Worm (Caenorhabditis elegans): ENCODE data around the gene F42A9.9.

F42A9.9 gene

ce11 chrIV:8614680-8615079, 24.0 kb downstream of the F42A9.9 start, which contains the start of gene cyp-33E3:
Gene cyp-33E3 (plus strand): TSS chrIV:8614995.
- no peak for TF ChIP-seq nhr-12 (tag; optimal IDR thresholded peaks at IDR 0.05)
- no peak for TF ChIP-seq M03D4.4 (tag; optimal IDR thresholded peaks at IDR 0.05)
- no peak for TF ChIP-seq sptf-1 (tag; optimal IDR thresholded peaks at IDR 0.05)
- no peak for TF ChIP-seq ztf-11 (tag; optimal IDR thresholded peaks at IDR 0.05)
- no peak for TF ChIP-seq nhr-28 (tag; optimal IDR thresholded peaks at IDR 0.05)
- no peak for TF ChIP-seq snpc-4 (tag; optimal IDR thresholded peaks at IDR 0.05)
- TF ChIP-seq mls-2 (tag; optimal IDR thresholded peaks at IDR 0.05), result no peak
- TF ChIP-seq ceh-83 (GFP tag; optimal IDR thresholded peaks at IDR 0.05), result no peak
- no peak for TF ChIP-seq ceh-43 (GFP tag; optimal IDR thresholded peaks at IDR 0.05)
- TF ChIP-seq hlh-1 (tag; optimal IDR thresholded peaks at IDR 0.05), result no peak
- TF ChIP-seq lsy-2 (tag; optimal IDR thresholded peaks at IDR 0.05), result no peak
- no peak for TF ChIP-seq elt-3 (tag; optimal IDR thresholded peaks at IDR 0.05)
- TF ChIP-seq flh-1 (GFP tag; optimal IDR thresholded peaks at IDR 0.05), result no peak
- no peak for TF ChIP-seq unc-62 (GFP tag; optimal IDR thresholded peaks at IDR 0.05)
- no peak for TF ChIP-seq mep-1 (tag; optimal IDR thresholded peaks at IDR 0.05)
- no peak for TF ChIP-seq drap-1 (GFP tag; optimal IDR thresholded peaks at IDR 0.05)
- no peak for TF ChIP-seq lin-13 (tag; optimal IDR thresholded peaks at IDR 0.05)
- no peak for TF ChIP-seq cnd-1 (tag; optimal IDR thresholded peaks at IDR 0.05)

ce11 chrIV:8611886-8612542, 26.6 kb downstream of the F42A9.9 start, which contains the start of the genes F42A9.17 and cyp-33E2:
Gene F42A9.17 (minus strand): TSS chrIV:8611936.
Gene cyp-33E2 (plus strand): TSS chrIV:8612334.
- no peak for TF ChIP-seq nhr-12 (tag; optimal IDR thresholded peaks at IDR 0.05)
- TF ChIP-seq pha-4 (tag; optimal IDR thresholded peaks at IDR 0.05), result no peak
- TF ChIP-seq mep-1 (tag; optimal IDR thresholded peaks at IDR 0.05), result no peak
- no peak for TF ChIP-seq elt-3 (tag; optimal IDR thresholded peaks at IDR 0.05)
- TF ChIP-seq unc-62 (GFP tag; optimal IDR thresholded peaks at IDR 0.05), result no peak

ce11 chrIV:8608934-8609333, 29.7 kb downstream of the F42A9.9 start, which contains the start of gene F42A9.6:
Gene F42A9.6 (plus strand): TSS chrIV:8609234.
- TF ChIP-seq unc-39 (tag; optimal IDR thresholded peaks at IDR 0.05) (no peak), mab-5 (tag; optimal IDR thresholded peaks at IDR 0.05) (no peak)

ce11 chrIV:8608204-8608603, 30.5 kb downstream of the F42A9.9 start:
- no peak for TF ChIP-seq ces-1 (GFP tag; optimal IDR thresholded peaks at IDR 0.05)
- TF ChIP-seq elt-1 (tag; optimal IDR thresholded peaks at IDR 0.05; ENCODE audit: borderline replicate concordance, insufficient read depth), result no peak
- no peak for TF ChIP-seq zip-8 (tag; optimal IDR thresholded peaks at IDR 0.05)
- no peak for TF ChIP-seq unc-39 (tag; optimal IDR thresholded peaks at IDR 0.05)
- no peak for TF ChIP-seq drap-1 (GFP tag; optimal IDR thresholded peaks at IDR 0.05)
- no peak for TF ChIP-seq blmp-1 (tag; optimal IDR thresholded peaks at IDR 0.05)
- no peak for TF ChIP-seq ceh-83 (GFP tag; optimal IDR thresholded peaks at IDR 0.05)
- TF ChIP-seq sem-2 (GFP tag; optimal IDR thresholded peaks at IDR 0.05), result no peak
- no peak for TF ChIP-seq mab-5 (tag; optimal IDR thresholded peaks at IDR 0.05)
- TF ChIP-seq unc-120 (tag; optimal IDR thresholded peaks at IDR 0.05; ENCODE audit: poor library complexity, severe bottlenecking), result no peak
- no peak for TF ChIP-seq sptf-1 (tag; optimal IDR thresholded peaks at IDR 0.05)
- no peak for TF ChIP-seq lsy-2 (tag; optimal IDR thresholded peaks at IDR 0.05)
- no peak for TF ChIP-seq M03D4.4 (tag; optimal IDR thresholded peaks at IDR 0.05)
- no peak for TF ChIP-seq nhr-76 (tag; optimal IDR thresholded peaks at IDR 0.05)
- no peak for TF ChIP-seq pha-4 (tag; optimal IDR thresholded peaks at IDR 0.05)
- TF ChIP-seq snpc-4 (tag; optimal IDR thresholded peaks at IDR 0.05), result no peak
- TF ChIP-seq nhr-237 (tag; optimal IDR thresholded peaks at IDR 0.05), result no peak
- no peak for TF ChIP-seq cnd-1 (tag; optimal IDR thresholded peaks at IDR 0.05)

ce11 chrIV:8605217-8605616, 33.4 kb downstream of the F42A9.9 start:
- no peak for TF ChIP-seq blmp-1 (tag; optimal IDR thresholded peaks at IDR 0.05)
- TF ChIP-seq bed-3 (GFP tag; optimal IDR thresholded peaks at IDR 0.05), result no peak
- TF ChIP-seq mep-1 (tag; optimal IDR thresholded peaks at IDR 0.05), result no peak
- TF ChIP-seq hlh-1 (tag; optimal IDR thresholded peaks at IDR 0.05), result peak; percentile 42
- no peak for TF ChIP-seq ceh-39 (tag; optimal IDR thresholded peaks at IDR 0.05)
- peak; percentile 7 for TF ChIP-seq unc-62 (GFP tag; optimal IDR thresholded peaks at IDR 0.05)
- peak; percentile 65 for TF ChIP-seq unc-120 (tag; optimal IDR thresholded peaks at IDR 0.05; ENCODE audit: poor library complexity, severe bottlenecking)
- no peak for TF ChIP-seq lin-13 (tag; optimal IDR thresholded peaks at IDR 0.05)
